Worm (Caenorhabditis elegans) whole organism, mixed stage, embryonic: ENCODE results near the gene clec-63.

Experiments used
- ceh-83 ChIP-seq: fragments of 200-800 bp; sonication (Bioruptor generic); optimal IDR thresholded peaks from 2 replicates; lab custom pipeline; 2018; ENCODE audit warnings: mild to moderate bottlenecking, missing genetic modification characterization, missing compliant biosample characterization
- elt-1 ChIP-seq: sonication (generic microtip); optimal IDR thresholded peaks from 2 replicates; lab custom pipeline; 2017; ENCODE audit warnings: missing genetic modification characterization, mild to moderate bottlenecking, missing compliant biosample characterization, antibody characterized with exemption, moderate library complexity, borderline replicate concordance; ENCODE audit not compliant: insufficient read depth
- elt-3 ChIP-seq: fragments of 150-350 bp; optimal IDR thresholded peaks from 2 replicates; lab custom pipeline; 2014; ENCODE audit warnings: missing biosample characterization, missing genetic modification characterization
- ham-2 ChIP-seq: fragments of 200-800 bp; sonication (Bioruptor generic); optimal IDR thresholded peaks from 2 replicates; lab custom pipeline; 2018; ENCODE audit warnings: mild to moderate bottlenecking, missing genetic modification characterization, missing compliant biosample characterization
- lin-13 ChIP-seq: fragments of 150-350 bp; optimal IDR thresholded peaks from 2 replicates; lab custom pipeline; 2014; ENCODE audit warnings: missing biosample characterization, missing genetic modification characterization
- lin-32 ChIP-seq: fragments of 200-800 bp; sonication (Bioruptor generic); optimal IDR thresholded peaks from 2 replicates; lab custom pipeline; 2018; ENCODE audit warnings: mild to moderate bottlenecking, missing genetic modification characterization, missing compliant biosample characterization
- nhr-12 ChIP-seq: fragments of 150-350 bp; optimal IDR thresholded peaks from 2 replicates; lab custom pipeline; 2014; ENCODE audit warnings: missing biosample characterization, missing genetic modification characterization
- nhr-237 ChIP-seq: fragments of 150-350 bp; optimal IDR thresholded peaks from 2 replicates; lab custom pipeline; 2014; ENCODE audit warnings: missing biosample characterization, missing genetic modification characterization
- nhr-76 ChIP-seq: sonication (generic microtip); optimal IDR thresholded peaks from 2 replicates; lab custom pipeline; 2017; ENCODE audit warnings: missing biosample characterization, missing genetic modification characterization
- pha-4 ChIP-seq: fragments of 150-350 bp; optimal IDR thresholded peaks from 2 replicates; lab custom pipeline; 2018; ENCODE audit warnings: missing biosample characterization, missing genetic modification reagents, missing genetic modification characterization
- snpc-4 ChIP-seq: fragments of 150-350 bp; optimal IDR thresholded peaks from 2 replicates; lab custom pipeline; 2014; ENCODE audit warnings: missing biosample characterization, missing genetic modification characterization
- unc-120 ChIP-seq: sonication (generic microtip); optimal IDR thresholded peaks from 2 replicates; lab custom pipeline; 2017; ENCODE audit warnings: missing genetic modification characterization, missing compliant biosample characterization; ENCODE audit not compliant: poor library complexity, severe bottlenecking
- ztf-11 ChIP-seq: fragments of 150-350 bp; optimal IDR thresholded peaks from 2 replicates; lab custom pipeline; 2014; ENCODE audit warnings: missing biosample characterization, missing genetic modification characterization

- TF ChIP-seq nhr-12 (no peak), lin-13 (tag; lab: Kevin White, UChicago) (no peak), snpc-4 (tag; lab: Kevin White, UChicago) (no peak), ceh-83 (GFP tag; lab: Kevin White, UChicago) (no peak), ztf-11 (tag; lab: Kevin White, UChicago) (no peak), unc-120 (tag; lab: Kevin White, UChicago) (no peak), ham-2 (GFP tag; lab: Kevin White, UChicago) (no peak), elt-3 (tag; lab: Kevin White, UChicago) (no peak), pha-4 (tag; lab: Kevin White, UChicago) (no peak), elt-1 (tag; lab: Kevin White, UChicago) (no peak), nhr-76 (no peak), lin-32 (GFP tag; lab: Kevin White, UChicago) (no peak), nhr-237 (tag; lab: Kevin White, UChicago) (no peak)
Observed at ce11 chrII:12847736-12848135, 47.7 kb upstream of the clec-63 start, which contains the start of gene pes-10.
